Worm (Caenorhabditis elegans) whole organism, early embryonic: ENCODE results near the gene mrpl-36.

ENCODE experiments used
- B0310.2 ChIP-seq: sonication (generic microtip); optimal IDR thresholded peaks from 2 replicates; lab custom pipeline; 2016; ENCODE audit warnings: mild to moderate bottlenecking, missing genetic modification characterization, missing compliant biosample characterization
- F13C5.2 ChIP-seq: sonication (generic microtip); optimal IDR thresholded peaks from 2 replicates; lab custom pipeline; 2017; ENCODE audit warnings: mild to moderate bottlenecking, missing genetic modification characterization, inconsistent platforms, missing compliant biosample characterization
- aly-1 ChIP-seq: sonication (generic microtip); optimal IDR thresholded peaks from 2 replicates; lab custom pipeline; 2016; ENCODE audit warnings: missing genetic modification characterization, missing compliant biosample characterization
- ama-1 ChIP-seq: fragments of 150-350 bp; optimal IDR thresholded peaks from 2 replicates; lab custom pipeline; 2014
- ceh-13 ChIP-seq: fragments of 200-800 bp; sonication (Bioruptor generic); optimal IDR thresholded peaks from 2 replicates; lab custom pipeline; 2018; ENCODE audit warnings: mild to moderate bottlenecking, missing genetic modification characterization, missing compliant biosample characterization
- ceh-36 ChIP-seq: sonication (generic microtip); optimal IDR thresholded peaks from 2 replicates; lab custom pipeline; 2016; ENCODE audit warnings: missing genetic modification characterization, inconsistent platforms, missing compliant biosample characterization
- ets-7 ChIP-seq: sonication (generic microtip); optimal IDR thresholded peaks from 2 replicates; lab custom pipeline; 2016; ENCODE audit warnings: missing genotype, missing genetic modification characterization, missing compliant biosample characterization
- flt-1 ChIP-seq: fragments of 200-800 bp; sonication (Bioruptor generic); IDR thresholded peaks from 2 replicates; pipeline ENCODE4 v1.3.6; 2022; ENCODE audit warnings: missing genetic modification characterization, missing compliant biosample characterization
- hmbx-1 ChIP-seq: sonication (generic microtip); optimal IDR thresholded peaks from 2 replicates; lab custom pipeline; 2016; ENCODE audit warnings: mild to moderate bottlenecking, missing genetic modification characterization, missing compliant biosample characterization
- hmg-4 ChIP-seq: fragments of 200-800 bp; sonication (Bioruptor generic); optimal IDR thresholded peaks from 2 replicates; lab custom pipeline; 2018; ENCODE audit warnings: mild to moderate bottlenecking, missing genetic modification characterization, missing compliant biosample characterization
- hnd-1 ChIP-seq: sonication (generic microtip); optimal IDR thresholded peaks from 2 replicates; lab custom pipeline; 2016; ENCODE audit warnings: missing genetic modification characterization, missing compliant biosample characterization
- pes-1 ChIP-seq: fragments of 200-800 bp; sonication (Bioruptor generic); IDR thresholded peaks from 2 replicates; pipeline ENCODE4 v1.3.6; 2022; ENCODE audit warnings: missing genetic modification reagents, missing genetic modification characterization, missing compliant biosample characterization
- scrt-1 ChIP-seq: fragments of 200-800 bp; sonication (Bioruptor generic); IDR thresholded peaks from 2 replicates; pipeline ENCODE4 v1.3.6; 2022; ENCODE audit warnings: missing genetic modification characterization, missing compliant biosample characterization
- sea-1 ChIP-seq: fragments of 200-800 bp; sonication (Bioruptor generic); conservative IDR thresholded peaks from 2 replicates; pipeline ENCODE4 v1.3.6; 2022; ENCODE audit warnings: missing genetic modification characterization, missing compliant biosample characterization
- tbx-11 ChIP-seq: fragments of 200-800 bp; sonication (Bioruptor generic); IDR thresholded peaks from 2 replicates; pipeline ENCODE4 v1.3.6; 2022; ENCODE audit warnings: missing genetic modification characterization, missing compliant biosample characterization
- tbx-37 ChIP-seq: fragments of 200-800 bp; sonication (Bioruptor generic); conservative IDR thresholded peaks from 2 replicates; pipeline ENCODE4 v1.3.6; 2022; ENCODE audit warnings: missing genetic modification reagents, missing genetic modification characterization, missing compliant biosample characterization
- tra-4 ChIP-seq: sonication (generic microtip); optimal IDR thresholded peaks from 2 replicates; lab custom pipeline; 2017; ENCODE audit warnings: missing genetic modification characterization, missing compliant biosample characterization

mrpl-36 gene

DNA sequence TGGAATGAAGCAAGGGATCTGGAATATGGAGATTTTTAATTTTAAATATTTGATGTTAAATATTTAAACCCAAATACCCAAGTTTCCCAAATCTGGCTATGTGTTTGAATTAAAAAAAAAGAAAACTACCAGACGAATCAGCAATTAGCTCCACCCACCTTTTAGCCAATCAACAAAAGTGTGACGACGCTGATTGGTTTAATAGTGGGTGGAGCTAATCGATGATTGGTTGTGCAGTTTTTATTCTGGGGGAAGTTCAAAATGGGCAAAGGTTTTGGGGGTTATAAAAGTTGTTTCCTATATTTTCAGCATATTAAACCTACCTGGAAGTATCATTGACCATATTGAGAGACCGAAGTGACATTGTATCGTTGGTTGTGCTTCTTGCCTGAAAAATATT is 26.6 kb upstream of the mrpl-36 start:
- TF ChIP-seq tra-4 (tag; lab: Kevin White, UChicago), result no peak
- TF ChIP-seq B0310.2 (tag; lab: Kevin White, UChicago), result no peak
- no peak for TF ChIP-seq scrt-1 (GFP tag; lab: Robert Waterston, UW)

DNA sequence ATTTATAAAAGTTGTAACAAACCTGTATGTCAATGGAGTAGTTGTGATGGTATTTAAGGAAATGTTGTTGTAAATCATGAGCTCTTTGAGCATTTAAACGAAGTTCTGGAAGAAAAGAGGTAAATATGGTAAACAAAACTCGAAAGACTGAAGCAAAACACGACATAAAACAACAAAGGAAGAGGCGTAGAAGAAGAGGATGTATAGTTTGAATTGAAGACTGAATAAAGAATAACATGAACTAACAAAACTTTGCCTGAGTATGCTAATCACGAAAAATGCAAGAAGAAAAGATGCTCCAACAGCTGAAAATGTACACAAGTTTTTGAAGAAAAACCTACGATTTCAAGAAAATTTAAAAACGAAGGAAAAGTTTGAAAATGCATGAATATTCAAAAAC is 23.1 kb upstream of the mrpl-36 start, which contains the start of gene ZK757.1:
TSS of gene ZK757.1 (minus strand) at position 101 of the 400 bp plus-strand sequence.
- TF ChIP-seq aly-1 (tag; lab: Kevin White, UChicago), result no peak

DNA sequence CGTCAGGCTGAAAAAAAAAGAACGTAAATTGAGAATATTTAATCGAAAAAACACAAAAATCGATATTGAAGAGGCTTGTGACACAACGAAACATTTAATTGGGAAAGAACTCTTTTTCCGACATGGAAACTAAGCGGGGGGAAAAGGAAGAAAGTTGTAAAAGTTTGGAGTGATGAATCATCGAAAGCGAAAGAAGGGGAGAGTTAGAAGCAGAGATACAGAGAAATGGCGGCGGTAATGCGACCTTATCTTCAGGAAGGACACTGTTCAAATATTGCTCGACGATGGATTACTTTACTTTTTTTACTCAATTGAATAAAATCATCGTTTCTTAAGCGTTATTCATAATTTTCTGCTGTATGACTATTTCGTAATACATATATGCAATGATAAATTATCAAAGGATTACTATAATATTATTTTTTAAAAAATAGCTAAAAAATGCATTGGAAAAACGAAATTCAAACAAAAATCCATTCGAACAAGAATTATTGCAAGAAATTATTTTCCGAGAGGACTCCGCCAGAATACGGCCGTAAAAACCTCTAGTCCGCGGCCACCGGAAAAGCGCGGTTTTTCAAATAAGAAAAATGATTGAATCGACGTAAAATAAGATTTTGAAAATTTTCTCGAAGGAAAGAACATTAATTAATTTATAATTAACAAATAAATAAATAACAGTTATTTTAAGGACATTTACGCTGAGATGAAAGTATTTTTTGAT is 20.0 kb upstream of the mrpl-36 start, which contains the start of gene dhhc-4:
TSS of gene dhhc-4 (minus strand) at position 13 of the 724 bp plus-strand sequence.
- TF ChIP-seq ceh-36 (tag; lab: Kevin White, UChicago) (no peak), hnd-1 (tag; lab: Kevin White, UChicago) (no peak), tra-4 (tag; lab: Kevin White, UChicago) (no peak), flt-1 (GFP tag; lab: Robert Waterston, UW) (no peak), B0310.2 (tag; lab: Kevin White, UChicago) (no peak), tbx-37 (GFP tag; lab: Robert Waterston, UW) (peak; percentile 80), scrt-1 (GFP tag; lab: Robert Waterston, UW) (no peak), aly-1 (tag; lab: Kevin White, UChicago) (no peak), pes-1 (GFP tag; lab: Robert Waterston, UW) (peak; percentile 79), ceh-13 (GFP tag; lab: Kevin White, UChicago) (peak; percentile 1), F13C5.2 (no peak), ets-7 (no peak), sea-1 (GFP tag; lab: Robert Waterston, UW) (no peak)

DNA sequence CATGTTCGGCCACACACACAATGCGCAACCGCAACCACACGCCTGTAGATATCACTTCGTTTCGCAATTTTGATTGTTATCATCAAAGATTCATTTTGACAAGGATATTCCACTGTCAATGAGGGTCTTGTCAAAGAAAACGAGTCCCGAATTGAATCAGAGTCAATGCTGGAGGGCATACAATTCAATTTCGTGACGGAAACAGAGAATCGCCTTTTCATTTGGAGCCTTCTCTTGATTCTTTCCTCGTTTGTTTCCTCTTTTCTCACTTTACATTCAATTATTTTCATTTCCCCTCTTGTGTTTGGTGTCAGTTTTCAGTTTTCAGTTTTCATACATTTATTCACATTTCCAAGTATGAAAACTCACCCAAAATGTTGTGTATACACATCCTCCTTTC is 19.4 kb upstream of the mrpl-36 start:
- no peak for TF ChIP-seq ets-7
- no peak for TF ChIP-seq F13C5.2
- no peak for TF ChIP-seq ama-1 (lab: Kevin White, UChicago)
- TF ChIP-seq tbx-11 (GFP tag; lab: Robert Waterston, UW), result no peak
- TF ChIP-seq pes-1 (GFP tag; lab: Robert Waterston, UW), result no peak
- no peak for TF ChIP-seq ceh-13 (GFP tag; lab: Kevin White, UChicago)
- no peak for TF ChIP-seq hmbx-1 (tag; lab: Kevin White, UChicago)
- TF ChIP-seq scrt-1 (GFP tag; lab: Robert Waterston, UW), result no peak
- TF ChIP-seq hnd-1 (tag; lab: Kevin White, UChicago), result no peak
- TF ChIP-seq aly-1 (tag; lab: Kevin White, UChicago), result no peak
- TF ChIP-seq tra-4 (tag; lab: Kevin White, UChicago), result no peak
- no peak for TF ChIP-seq ceh-36 (tag; lab: Kevin White, UChicago)
- TF ChIP-seq B0310.2 (tag; lab: Kevin White, UChicago), result no peak
- no peak for TF ChIP-seq flt-1 (GFP tag; lab: Robert Waterston, UW)
- TF ChIP-seq sea-1 (GFP tag; lab: Robert Waterston, UW), result no peak
- TF ChIP-seq tbx-37 (GFP tag; lab: Robert Waterston, UW), result no peak
- no peak for TF ChIP-seq hmg-4

DNA sequence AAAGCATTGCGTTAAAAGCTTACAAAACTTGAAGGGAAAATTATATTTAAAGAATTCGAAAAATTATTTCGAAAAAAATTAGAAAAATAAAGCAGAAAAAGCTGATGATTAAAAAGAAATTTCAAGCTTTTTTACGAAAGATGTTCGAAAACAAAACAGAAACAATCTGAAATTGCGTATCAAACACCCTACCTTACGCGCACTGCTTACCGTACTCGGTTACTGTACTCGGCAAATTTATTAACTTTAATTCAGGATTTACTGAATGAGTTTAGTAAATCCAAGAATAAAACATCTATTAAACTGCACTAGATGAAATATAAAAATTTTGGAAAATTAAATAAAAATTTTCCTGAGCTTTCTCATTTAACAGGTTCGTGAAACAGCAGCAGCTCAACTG is 14.6 kb upstream of the mrpl-36 start:
- TF ChIP-seq hnd-1 (tag; lab: Kevin White, UChicago) (no peak), ets-7 (no peak), hmg-4 (no peak), ama-1 (lab: Kevin White, UChicago) (no peak), tbx-11 (GFP tag; lab: Robert Waterston, UW) (no peak), pes-1 (GFP tag; lab: Robert Waterston, UW) (no peak), ceh-13 (GFP tag; lab: Kevin White, UChicago) (no peak), hmbx-1 (tag; lab: Kevin White, UChicago) (no peak), F13C5.2 (no peak), tbx-37 (GFP tag; lab: Robert Waterston, UW) (no peak), ceh-36 (tag; lab: Kevin White, UChicago) (no peak), B0310.2 (tag; lab: Kevin White, UChicago) (no peak), aly-1 (tag; lab: Kevin White, UChicago) (no peak), flt-1 (GFP tag; lab: Robert Waterston, UW) (no peak), scrt-1 (GFP tag; lab: Robert Waterston, UW) (no peak), tra-4 (tag; lab: Kevin White, UChicago) (no peak), sea-1 (GFP tag; lab: Robert Waterston, UW) (no peak)

DNA sequence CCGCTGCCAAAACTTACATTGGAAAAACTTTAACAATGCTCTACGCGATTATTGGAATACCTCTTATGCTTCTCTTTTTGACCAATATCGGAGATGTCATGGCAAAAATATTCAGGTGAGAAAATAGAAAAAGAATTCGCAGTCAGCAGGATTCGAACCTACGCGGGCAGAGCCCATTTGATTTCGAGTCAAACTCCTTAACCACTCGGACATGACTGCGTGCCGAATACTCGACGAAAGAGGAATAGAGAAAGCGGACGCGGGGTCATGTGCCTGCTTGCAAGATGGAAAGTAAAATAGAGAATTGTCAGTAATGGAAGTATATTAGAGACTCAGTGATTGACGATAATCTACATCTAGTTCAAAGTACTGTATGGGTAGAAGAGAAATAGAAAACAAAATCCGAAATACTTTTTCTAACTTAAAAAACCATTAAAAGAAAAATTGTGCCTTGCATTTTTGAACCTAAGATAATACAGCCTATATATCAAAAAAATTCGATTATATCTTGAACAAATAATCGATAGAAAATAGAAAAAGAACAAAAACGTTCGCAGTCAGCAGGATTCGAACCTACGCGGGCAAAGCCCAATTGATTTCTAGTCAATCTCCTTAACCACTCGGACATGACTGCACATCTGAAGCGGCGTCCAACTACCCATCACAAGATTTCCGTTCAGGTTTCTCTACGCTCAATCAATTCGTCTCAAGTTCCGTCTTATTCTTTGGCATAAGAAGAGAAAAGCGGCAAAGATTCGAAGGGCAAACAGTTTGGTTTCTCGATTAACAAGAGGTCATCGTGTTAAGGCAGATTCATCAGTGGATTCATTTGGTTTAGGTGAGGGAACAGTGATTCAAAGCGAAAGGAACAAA is 13.8 kb upstream of the mrpl-36 start:
- TF ChIP-seq B0310.2 (tag; lab: Kevin White, UChicago) (peak; percentile 83), scrt-1 (GFP tag; lab: Robert Waterston, UW) (peak; percentile 94), hnd-1 (tag; lab: Kevin White, UChicago) (peak; percentile 77), pes-1 (GFP tag; lab: Robert Waterston, UW) (peak; percentile 95), ets-7 (peak; percentile 84), sea-1 (GFP tag; lab: Robert Waterston, UW) (peak; percentile 88), flt-1 (GFP tag; lab: Robert Waterston, UW) (peak; percentile 91), F13C5.2 (peak; percentile 84), hmbx-1 (tag; lab: Kevin White, UChicago) (peak; percentile 78), hmg-4 (peak; percentile 91), tbx-37 (GFP tag; lab: Robert Waterston, UW) (peak; percentile 94), tbx-11 (GFP tag; lab: Robert Waterston, UW) (peak; percentile 93), ceh-13 (GFP tag; lab: Kevin White, UChicago) (peak; percentile 67), ama-1 (lab: Kevin White, UChicago) (no peak), ceh-36 (tag; lab: Kevin White, UChicago) (peak; percentile 86), tra-4 (tag; lab: Kevin White, UChicago) (peak; percentile 45), aly-1 (tag; lab: Kevin White, UChicago) (peak; percentile 86)
